Fruit fly (Drosophila melanogaster) whole organism, embryonic: Measurements from ENCODE around the gene CAH1.
A peak's percentile ranks its signal among the peaks of the same experiment; 100 is the strongest.

Source experiments
- BEAF-32 ChIP-seq: fragments of 200-800 bp; sonication (Bioruptor generic); optimal IDR thresholded peaks from 3 replicates; lab custom pipeline; 2017; ENCODE audit warnings: missing biosample characterization, missing genetic modification characterization, mild to moderate bottlenecking, moderate library complexity, missing genetic modification reagents
- CG10979 ChIP-seq: fragments of 200-800 bp; sonication (Bioruptor generic); optimal IDR thresholded peaks from 2 replicates; lab custom pipeline; 2018; ENCODE audit warnings: missing biosample characterization, mild to moderate bottlenecking, missing genetic modification characterization, moderate library complexity
- CG12236 ChIP-seq: fragments of 200-800 bp; sonication (Bioruptor generic); optimal IDR thresholded peaks from 2 replicates; lab custom pipeline; 2016; ENCODE audit warnings: missing biosample characterization, missing genetic modification characterization
- CG12391 ChIP-seq: fragments of 200-800 bp; sonication (Bioruptor generic); optimal IDR thresholded peaks from 3 replicates; lab custom pipeline; 2018; ENCODE audit warnings: missing biosample characterization, mild to moderate bottlenecking, missing genetic modification characterization, moderate library complexity
- CG13123 ChIP-seq: fragments of 200-800 bp; sonication (Bioruptor generic); optimal IDR thresholded peaks from 2 replicates; lab custom pipeline; 2016; ENCODE audit warnings: missing biosample characterization, missing genetic modification characterization
- CG13424 ChIP-seq: fragments of 200-800 bp; sonication (Bioruptor generic); optimal IDR thresholded peaks from 2 replicates; lab custom pipeline; 2019; ENCODE audit warnings: missing biosample characterization, mild to moderate bottlenecking, missing genetic modification characterization, moderate library complexity
- CG15269 ChIP-seq: fragments of 200-800 bp; sonication (Bioruptor generic); optimal IDR thresholded peaks from 2 replicates; lab custom pipeline; 2018; ENCODE audit warnings: missing biosample characterization, mild to moderate bottlenecking, missing genetic modification characterization, moderate library complexity
- CG1602 ChIP-seq: fragments of 200-800 bp; sonication (Bioruptor generic); optimal IDR thresholded peaks from 3 replicates; lab custom pipeline; 2016; ENCODE audit warnings: missing biosample characterization, missing genetic modification characterization
- CG16815 ChIP-seq: fragments of 200-800 bp; sonication (Bioruptor generic); optimal IDR thresholded peaks from 3 replicates; lab custom pipeline; 2017; ENCODE audit warnings: missing biosample characterization, mild to moderate bottlenecking, missing genetic modification characterization
- CG3163 ChIP-seq: fragments of 200-800 bp; sonication (Bioruptor generic); optimal IDR thresholded peaks from 3 replicates; lab custom pipeline; 2016; ENCODE audit warnings: missing biosample characterization, missing genetic modification characterization
- CG33557 ChIP-seq: fragments of 200-800 bp; sonication (Bioruptor generic); optimal IDR thresholded peaks from 2 replicates; lab custom pipeline; 2019; ENCODE audit warnings: missing biosample characterization, mild to moderate bottlenecking, missing genetic modification characterization, moderate library complexity
- CG6272 ChIP-seq: fragments of 200-800 bp; sonication (Bioruptor generic); IDR thresholded peaks from 2 replicates; pipeline ENCODE4 v1.3.6; 2022; ENCODE audit warnings: missing biosample characterization, missing genetic modification characterization
- CG6654 ChIP-seq: fragments of 200-800 bp; sonication (Bioruptor generic); optimal IDR thresholded peaks from 2 replicates; lab custom pipeline; 2017; ENCODE audit warnings: missing biosample characterization, mild to moderate bottlenecking, missing genetic modification characterization
- CG7839 ChIP-seq: fragments of 200-800 bp; sonication (Bioruptor generic); optimal IDR thresholded peaks from 3 replicates; lab custom pipeline; 2018; ENCODE audit warnings: missing biosample characterization, mild to moderate bottlenecking, missing genetic modification characterization, moderate library complexity
- CG9932 ChIP-seq: fragments of 200-800 bp; sonication (Bioruptor generic); IDR thresholded peaks from 2 replicates; pipeline ENCODE4 v1.3.6; 2022; ENCODE audit warnings: missing biosample characterization, missing genetic modification characterization
- Dll ChIP-seq: fragments of 200-800 bp; sonication (Bioruptor generic); IDR thresholded peaks from 4 replicates; pipeline ENCODE4 v1.3.6; 2022; ENCODE audit warnings: missing biosample characterization, missing genetic modification characterization; ENCODE audit not compliant: partially characterized antibody
- Gug ChIP-seq: fragments of 200-800 bp; sonication (Bioruptor generic); IDR thresholded peaks from 4 replicates; pipeline ENCODE4 v1.3.6; 2022; ENCODE audit warnings: missing biosample characterization, missing genetic modification characterization
- H15 ChIP-seq: fragments of 200-800 bp; sonication (Bioruptor generic); IDR thresholded peaks from 3 replicates; pipeline ENCODE4 v1.3.6; 2022; ENCODE audit warnings: missing biosample characterization, missing genetic modification characterization
- Hmr ChIP-seq: fragments of 200-800 bp; sonication (Bioruptor generic); optimal IDR thresholded peaks from 3 replicates; lab custom pipeline; 2017; ENCODE audit warnings: mild to moderate bottlenecking, missing biosample characterization, missing genetic modification reagents, missing genetic modification characterization
- Lpt ChIP-seq: fragments of >200 bp; optimal IDR thresholded peaks from 2 replicates; lab custom pipeline; 2018; ENCODE audit warnings: missing biosample characterization, missing genetic modification characterization
- Mad ChIP-seq: fragments of 200-800 bp; sonication (Bioruptor generic); optimal IDR thresholded peaks from 2 replicates; lab custom pipeline; 2016; ENCODE audit warnings: missing biosample characterization, missing genetic modification characterization
- Meics ChIP-seq: fragments of 200-800 bp; sonication (Bioruptor generic); optimal IDR thresholded peaks from 2 replicates; lab custom pipeline; 2017; ENCODE audit warnings: missing biosample characterization, mild to moderate bottlenecking, missing genetic modification characterization
- Myb ChIP-seq: fragments of 200-800 bp; sonication (Bioruptor generic); optimal IDR thresholded peaks from 2 replicates; lab custom pipeline; 2016; ENCODE audit warnings: missing biosample characterization, missing genetic modification characterization
- Neu2 ChIP-seq: fragments of 200-800 bp; sonication (Bioruptor generic); optimal IDR thresholded peaks from 3 replicates; lab custom pipeline; 2016; ENCODE audit warnings: missing biosample characterization, missing genetic modification characterization, borderline replicate concordance
- Nf-YC ChIP-seq: fragments of 200-800 bp; optimal IDR thresholded peaks from 3 replicates; lab custom pipeline; 2019; ENCODE audit warnings: missing biosample characterization, mild to moderate bottlenecking, missing genetic modification characterization, moderate library complexity
- Oli ChIP-seq: fragments of 200-800 bp; sonication (Bioruptor generic); optimal IDR thresholded peaks from 2 replicates; lab custom pipeline; 2018; ENCODE audit warnings: missing biosample characterization, mild to moderate bottlenecking, missing genetic modification characterization, moderate library complexity
- Scr ChIP-seq: fragments of 200-800 bp; sonication (Bioruptor generic); IDR thresholded peaks from 2 replicates; pipeline ENCODE4 v1.3.6; 2022; ENCODE audit warnings: missing biosample characterization, missing genetic modification characterization; ENCODE audit not compliant: partially characterized antibody
- Sry-δ ChIP-seq: fragments of 200-800 bp; sonication (Bioruptor generic); optimal IDR thresholded peaks from 2 replicates; lab custom pipeline; 2016; ENCODE audit warnings: missing biosample characterization, missing genetic modification characterization
- YL-1 ChIP-seq: fragments of 200-800 bp; sonication (Bioruptor generic); optimal IDR thresholded peaks from 3 replicates; lab custom pipeline; 2017; ENCODE audit warnings: missing biosample characterization, mild to moderate bottlenecking, missing genetic modification characterization
- ase ChIP-seq: fragments of 200-800 bp; sonication (Bioruptor generic); IDR thresholded peaks from 3 replicates; pipeline ENCODE4 v1.3.6; 2022; ENCODE audit warnings: missing biosample characterization, missing genetic modification characterization
- bcd ChIP-seq: fragments of 200-800 bp; sonication (Bioruptor generic); optimal IDR thresholded peaks from 2 replicates; lab custom pipeline; 2017; ENCODE audit warnings: missing biosample characterization, mild to moderate bottlenecking, missing genetic modification characterization
- cato ChIP-seq: fragments of 200-800 bp; sonication (Bioruptor generic); optimal IDR thresholded peaks from 2 replicates; lab custom pipeline; 2016; ENCODE audit warnings: missing biosample characterization, missing genetic modification characterization, borderline replicate concordance
- chm ChIP-seq: fragments of 200-800 bp; sonication (Bioruptor generic); IDR thresholded peaks from 2 replicates; pipeline ENCODE4 v1.3.6; 2022; ENCODE audit warnings: missing biosample characterization, missing genetic modification characterization
- dan ChIP-seq: fragments of 200-800 bp; sonication (Bioruptor generic); IDR thresholded peaks from 2 replicates; pipeline ENCODE4 v1.3.6; 2022; ENCODE audit warnings: missing biosample characterization, missing genetic modification characterization
- fd96Cb ChIP-seq: fragments of 200-800 bp; sonication (Bioruptor generic); optimal IDR thresholded peaks from 2 replicates; lab custom pipeline; 2018; ENCODE audit warnings: missing biosample characterization, mild to moderate bottlenecking, missing genetic modification characterization, moderate library complexity
- gem ChIP-seq: fragments of 200-800 bp; sonication (Bioruptor generic); optimal IDR thresholded peaks from 2 replicates; lab custom pipeline; 2019; ENCODE audit warnings: missing biosample characterization, mild to moderate bottlenecking, missing genetic modification characterization, moderate library complexity
- gfzf ChIP-seq: fragments of 200-800 bp; sonication (Bioruptor generic); optimal IDR thresholded peaks from 2 replicates; lab custom pipeline; 2016; ENCODE audit warnings: missing biosample characterization, mild to moderate bottlenecking, missing genetic modification characterization, moderate library complexity
- hbn ChIP-seq: fragments of 200-800 bp; sonication (Bioruptor generic); IDR thresholded peaks from 2 replicates; pipeline ENCODE4 v1.3.6; 2022; ENCODE audit warnings: missing biosample characterization, missing genetic modification characterization; ENCODE audit not compliant: partially characterized antibody
- jumu ChIP-seq: fragments of 200-800 bp; sonication (Bioruptor generic); optimal IDR thresholded peaks from 3 replicates; lab custom pipeline; 2016; ENCODE audit warnings: missing biosample characterization, missing genetic modification characterization
- kah ChIP-seq: fragments of 200-800 bp; sonication (Bioruptor generic); optimal IDR thresholded peaks from 2 replicates; lab custom pipeline; 2018; ENCODE audit warnings: missing biosample characterization, mild to moderate bottlenecking, missing genetic modification characterization
- mam ChIP-seq: fragments of 200-800 bp; sonication (Bioruptor generic); optimal IDR thresholded peaks from 3 replicates; lab custom pipeline; 2016; ENCODE audit warnings: missing biosample characterization, missing genetic modification characterization
- nau ChIP-seq: fragments of 200-800 bp; sonication (Bioruptor generic); optimal IDR thresholded peaks from 3 replicates; lab custom pipeline; 2017; ENCODE audit warnings: missing biosample characterization, mild to moderate bottlenecking, missing genetic modification characterization, missing genetic modification reagents
- sim ChIP-seq: fragments of 200-800 bp; sonication (Bioruptor generic); IDR thresholded peaks from 2 replicates; pipeline ENCODE4 v1.3.6; 2022; ENCODE audit warnings: missing biosample characterization, missing genetic modification characterization
- sob ChIP-seq: fragments of 200-800 bp; sonication (Bioruptor generic); IDR thresholded peaks from 2 replicates; pipeline ENCODE4 v1.3.6; 2022; ENCODE audit warnings: missing biosample characterization, missing genetic modification characterization
- sr ChIP-seq: fragments of 200-800 bp; sonication (Bioruptor generic); IDR thresholded peaks from 3 replicates; pipeline ENCODE4 v1.3.6; 2022; ENCODE audit warnings: missing biosample characterization, missing genetic modification characterization
- tio ChIP-seq: fragments of 200-800 bp; sonication (Bioruptor generic); optimal IDR thresholded peaks from 2 replicates; lab custom pipeline; 2017; ENCODE audit warnings: missing biosample characterization, missing genetic modification characterization, inconsistent platforms
- trem ChIP-seq: fragments of 200-800 bp; optimal IDR thresholded peaks from 3 replicates; lab custom pipeline; 2019; ENCODE audit warnings: missing biosample characterization, mild to moderate bottlenecking, missing genetic modification characterization, moderate library complexity
- usp ChIP-seq: fragments of >200 bp; optimal IDR thresholded peaks from 2 replicates; lab custom pipeline; 2017; ENCODE audit warnings: missing biosample characterization, missing genetic modification characterization
- wdn ChIP-seq: fragments of 200-800 bp; sonication (Bioruptor generic); IDR thresholded peaks from 2 replicates; pipeline ENCODE4 v1.3.6; 2022; ENCODE audit warnings: missing biosample characterization, missing genetic modification characterization
- wor ChIP-seq: fragments of 200-800 bp; sonication (Bioruptor generic); IDR thresholded peaks from 2 replicates; pipeline ENCODE4 v1.3.6; 2022; ENCODE audit warnings: missing biosample characterization, missing genetic modification characterization
- zfh1 ChIP-seq: fragments of 200-800 bp; sonication (Bioruptor generic); IDR thresholded peaks from 3 replicates; pipeline ENCODE4 v1.3.6; 2022; ENCODE audit warnings: missing biosample characterization, missing genetic modification characterization

Gene CAH1

DNA sequence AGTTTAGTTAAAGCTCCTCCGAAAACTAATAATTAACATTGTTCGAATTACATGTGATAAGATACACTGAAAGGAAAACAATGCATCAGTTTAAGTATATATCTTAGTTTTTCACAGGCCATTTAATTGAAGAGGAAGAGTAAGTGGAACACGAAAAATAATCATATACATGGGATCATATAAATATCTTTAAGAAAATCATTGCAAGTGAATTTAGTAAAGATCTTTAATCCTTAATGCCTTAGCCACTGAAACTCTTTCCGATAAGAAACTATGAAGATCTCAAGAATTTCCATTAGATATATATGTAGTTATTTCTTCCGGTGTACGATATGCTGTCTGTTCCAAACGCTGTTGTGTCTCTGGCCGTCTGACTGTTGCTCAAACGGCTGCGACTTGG lies 24.8 kb upstream of the CAH1 start (continued):
- no peak for TF ChIP-seq kah
- no peak for TF ChIP-seq cato (GFP tag; lab: Kevin White, UChicago)
- no peak for TF ChIP-seq BEAF-32 (GFP tag; lab: Kevin White, UChicago)
- TF ChIP-seq Myb (GFP tag; lab: Kevin White, UChicago) = no peak
- peak; percentile 13 for TF ChIP-seq CG12236 (GFP tag; lab: Kevin White, UChicago)
- no peak for TF ChIP-seq CG33557 (GFP tag; lab: Kevin White, UChicago)
- TF ChIP-seq nau = no peak
- peak; percentile 61 for TF ChIP-seq fd96Cb (tag; lab: Kevin White, UChicago)
- no peak for TF ChIP-seq CG13123
- no peak for TF ChIP-seq wdn (GFP tag; lab: Robert Waterston, UW)
- TF ChIP-seq jumu (GFP tag; lab: Kevin White, UChicago) = no peak
- TF ChIP-seq usp (GFP tag; lab: Kevin White, UChicago) = no peak
- TF ChIP-seq CG7839 = peak; percentile 82
- no peak for TF ChIP-seq Neu2 (GFP tag; lab: Kevin White, UChicago)
- no peak for TF ChIP-seq CG6654 (GFP tag; lab: Kevin White, UChicago)
- TF ChIP-seq Sry-δ (GFP tag; lab: Kevin White, UChicago) = peak; percentile 9
- no peak for TF ChIP-seq sim (GFP tag; lab: Robert Waterston, UW)
- TF ChIP-seq Mad (GFP tag; lab: Kevin White, UChicago) = peak; percentile 18
- TF ChIP-seq tio (GFP tag; lab: Kevin White, UChicago) = peak; percentile 56
- TF ChIP-seq bcd (GFP tag; lab: Kevin White, UChicago) = peak; percentile 54
- TF ChIP-seq gfzf (GFP tag; lab: Kevin White, UChicago) = no peak
- peak; percentile 47 for TF ChIP-seq Meics
- TF ChIP-seq CG15269 (tag; lab: Kevin White, UChicago) = peak; percentile 77
- peak; percentile 40; the same call in 1 of the 2 replicates for TF ChIP-seq sob (GFP tag; lab: Robert Waterston, UW)
- no peak for TF ChIP-seq chm
- no peak for TF ChIP-seq sr
- TF ChIP-seq CG3163 (GFP tag; lab: Kevin White, UChicago) = no peak
- peak; percentile 27 for TF ChIP-seq mam
- TF ChIP-seq CG9932 (GFP tag; lab: Robert Waterston, UW) = peak; percentile 32; the same call in 1 of the 2 replicates
- TF ChIP-seq CG10979 (tag; lab: Kevin White, UChicago) = peak; percentile 67
- no peak for TF ChIP-seq YL-1 (GFP tag; lab: Kevin White, UChicago)
- TF ChIP-seq Nf-YC (tag; lab: Kevin White, UChicago) = no peak
- no peak for TF ChIP-seq Lpt (GFP tag; lab: Kevin White, UChicago)
- TF ChIP-seq zfh1 (GFP tag; lab: Robert Waterston, UW) = peak; percentile 51
- no peak for TF ChIP-seq wor (GFP tag; lab: Robert Waterston, UW)
- no peak for TF ChIP-seq H15 (GFP tag; lab: Robert Waterston, UW)
- no peak for TF ChIP-seq Scr (GFP tag; lab: Robert Waterston, UW)
- TF ChIP-seq dan (GFP tag; lab: Robert Waterston, UW) = no peak
- TF ChIP-seq Gug = 0 out of 4 replicates have a peak, but pooled peaks have one; percentile 19
- no peak for TF ChIP-seq CG6272 (GFP tag; lab: Robert Waterston, UW)
- no peak for TF ChIP-seq hbn (GFP tag; lab: Robert Waterston, UW)
- peak; percentile 82 for TF ChIP-seq Oli (tag; lab: Kevin White, UChicago)
- peak; percentile 9 for TF ChIP-seq CG16815
- peak; percentile 76 for TF ChIP-seq CG12391 (tag; lab: Kevin White, UChicago)
- TF ChIP-seq trem = no peak
- peak; percentile 66 for TF ChIP-seq CG13424 (tag; lab: Kevin White, UChicago)
- no peak for TF ChIP-seq Dll (GFP tag; lab: Robert Waterston, UW)
- peak; percentile 85 for TF ChIP-seq gem
- peak; percentile 53 for TF ChIP-seq CG1602 (GFP tag; lab: Kevin White, UChicago)
- TF ChIP-seq ase = no peak
- peak; percentile 77 for TF ChIP-seq Hmr (GFP tag; lab: Kevin White, UChicago)
